Fruit fly (Drosophila melanogaster) whole organism, prepupa: ENCODE results near the gene ctp.

ENCODE experiments used
- CG10631 ChIP-seq: fragments of 200-800 bp; sonication (Bioruptor generic); optimal IDR thresholded peaks from 2 replicates; lab custom pipeline; 2016; ENCODE audit warnings: missing biosample characterization, missing genetic modification characterization
- CG10669 ChIP-seq: fragments of 200-800 bp; sonication (Bioruptor generic); optimal IDR thresholded peaks from 3 replicates; lab custom pipeline; 2018; ENCODE audit warnings: missing biosample characterization, mild to moderate bottlenecking, missing genetic modification characterization, moderate library complexity
- CG11902 ChIP-seq: fragments of 200-800 bp; sonication (Bioruptor generic); optimal IDR thresholded peaks from 3 replicates; lab custom pipeline; 2016; ENCODE audit warnings: missing biosample characterization, missing genetic modification characterization
- CG15336 ChIP-seq: fragments of 200-800 bp; sonication (Bioruptor generic); IDR thresholded peaks from 2 replicates; pipeline ENCODE4 v1.3.6; 2022; ENCODE audit warnings: missing biosample characterization, missing genetic modification characterization
- CG1621 ChIP-seq: fragments of 200-800 bp; sonication (Bioruptor generic); optimal IDR thresholded peaks from 3 replicates; lab custom pipeline; 2018; ENCODE audit warnings: missing biosample characterization, mild to moderate bottlenecking, missing genetic modification characterization
- CG3032 ChIP-seq: fragments of 200-800 bp; optimal IDR thresholded peaks from 2 replicates; lab custom pipeline; 2019; ENCODE audit warnings: missing biosample characterization, mild to moderate bottlenecking, missing genetic modification characterization, moderate library complexity
- CG31627 ChIP-seq: fragments of 200-800 bp; sonication (Bioruptor generic); optimal IDR thresholded peaks from 3 replicates; lab custom pipeline; 2016; ENCODE audit warnings: missing biosample characterization, missing genetic modification characterization
- CG32006 ChIP-seq: fragments of 200-800 bp; sonication (Bioruptor generic); optimal IDR thresholded peaks from 3 replicates; lab custom pipeline; 2017; ENCODE audit warnings: missing biosample characterization, mild to moderate bottlenecking, missing genetic modification characterization
- CG34406 ChIP-seq: fragments of 200-800 bp; sonication (Bioruptor generic); optimal IDR thresholded peaks from 3 replicates; lab custom pipeline; 2016; ENCODE audit warnings: missing biosample characterization, missing genetic modification characterization
- CG3919 ChIP-seq: fragments of 200-800 bp; sonication (Bioruptor generic); optimal IDR thresholded peaks from 3 replicates; lab custom pipeline; 2016; ENCODE audit warnings: missing biosample characterization, missing genetic modification characterization
- CG4318 ChIP-seq: fragments of 200-800 bp; sonication (Bioruptor generic); optimal IDR thresholded peaks from 3 replicates; lab custom pipeline; 2017; ENCODE audit warnings: missing biosample characterization, mild to moderate bottlenecking, missing genetic modification characterization
- CG6163 ChIP-seq: fragments of 200-800 bp; sonication (Bioruptor generic); IDR thresholded peaks from 3 replicates; pipeline ENCODE4 v1.3.6; 2022; ENCODE audit warnings: missing biosample characterization, missing genetic modification characterization
- CG6276 ChIP-seq: fragments of 200-800 bp; sonication (Bioruptor generic); optimal IDR thresholded peaks from 2 replicates; lab custom pipeline; 2017; ENCODE audit warnings: missing biosample characterization, mild to moderate bottlenecking, missing genetic modification characterization
- CG6792 ChIP-seq: fragments of 200-800 bp; sonication (Bioruptor generic); optimal IDR thresholded peaks from 3 replicates; lab custom pipeline; 2016; ENCODE audit warnings: missing biosample characterization, missing genetic modification characterization
- CG6854 ChIP-seq: fragments of 200-800 bp; sonication (Bioruptor generic); optimal IDR thresholded peaks from 2 replicates; lab custom pipeline; 2017; ENCODE audit warnings: missing biosample characterization, mild to moderate bottlenecking, missing genetic modification characterization
- CG8119 ChIP-seq: fragments of 200-800 bp; sonication (Bioruptor generic); IDR thresholded peaks from 3 replicates; pipeline ENCODE4 v1.3.6; 2022; ENCODE audit warnings: missing biosample characterization, missing genetic modification characterization
- CG8632 ChIP-seq: fragments of 200-800 bp; sonication (Bioruptor generic); optimal IDR thresholded peaks from 3 replicates; lab custom pipeline; 2016; ENCODE audit warnings: missing biosample characterization, missing genetic modification characterization
- CG9139 ChIP-seq: fragments of 200-800 bp; sonication (Bioruptor generic); optimal IDR thresholded peaks from 3 replicates; lab custom pipeline; 2017; ENCODE audit warnings: missing biosample characterization, mild to moderate bottlenecking, missing genetic modification characterization
- Eip75B ChIP-seq: fragments of 200-800 bp; sonication (Bioruptor generic); optimal IDR thresholded peaks from 3 replicates; lab custom pipeline; 2016; ENCODE audit warnings: missing biosample characterization, missing genetic modification characterization
- Eip78C ChIP-seq: fragments of 200-800 bp; sonication (Bioruptor generic); peaks from one replicate; lab custom pipeline; 2016; ENCODE audit warnings: missing biosample characterization, missing genetic modification characterization
- Eip93F ChIP-seq: fragments of 200-800 bp; sonication (Bioruptor generic); optimal IDR thresholded peaks from 2 replicates; lab custom pipeline; 2016; ENCODE audit warnings: missing biosample characterization, mild to moderate bottlenecking, missing genetic modification characterization
- Ets96B ChIP-seq: fragments of 200-800 bp; optimal IDR thresholded peaks from 2 replicates; lab custom pipeline; 2019; ENCODE audit warnings: missing biosample characterization, mild to moderate bottlenecking, missing genetic modification characterization, moderate library complexity
- Hr38 ChIP-seq: sonication (Bioruptor generic); optimal IDR thresholded peaks from 2 replicates; lab custom pipeline; 2016; ENCODE audit warnings: missing biosample characterization, missing genetic modification characterization
- Hr39 ChIP-seq: fragments of 200-800 bp; sonication (Bioruptor generic); optimal IDR thresholded peaks from 2 replicates; lab custom pipeline; 2016; ENCODE audit warnings: missing biosample characterization, missing genetic modification characterization
- Hr4 ChIP-seq: fragments of 200-800 bp; sonication (Bioruptor generic); optimal IDR thresholded peaks from 3 replicates; lab custom pipeline; 2016; ENCODE audit warnings: missing biosample characterization, missing genetic modification characterization
- Lpt ChIP-seq: fragments of 200-800 bp; sonication (Bioruptor generic); optimal IDR thresholded peaks from 3 replicates; lab custom pipeline; 2016; ENCODE audit warnings: missing biosample characterization, missing genetic modification characterization
- Met ChIP-seq: fragments of 200-800 bp; sonication (Bioruptor generic); optimal IDR thresholded peaks from 3 replicates; lab custom pipeline; 2016; ENCODE audit warnings: missing biosample characterization, missing genetic modification characterization
- OdsH ChIP-seq: fragments of 200-800 bp; sonication (Bioruptor generic); optimal IDR thresholded peaks from 3 replicates; lab custom pipeline; 2016; ENCODE audit warnings: missing biosample characterization, missing genetic modification characterization
- Smox ChIP-seq: fragments of 200-800 bp; sonication (Bioruptor generic); optimal IDR thresholded peaks from 3 replicates; lab custom pipeline; 2016; ENCODE audit warnings: missing biosample characterization, missing genetic modification characterization
- Sox102F ChIP-seq: fragments of 200-800 bp; sonication (Bioruptor generic); optimal IDR thresholded peaks from 2 replicates; lab custom pipeline; 2016; ENCODE audit warnings: missing biosample characterization, mild to moderate bottlenecking, missing genetic modification characterization
- Sox15 ChIP-seq: fragments of 200-800 bp; sonication (Bioruptor generic); optimal IDR thresholded peaks from 3 replicates; lab custom pipeline; 2016; ENCODE audit warnings: missing biosample characterization, missing genetic modification characterization
- achi ChIP-seq: fragments of 200-800 bp; sonication (Bioruptor generic); optimal IDR thresholded peaks from 3 replicates; lab custom pipeline; 2016; ENCODE audit warnings: missing biosample characterization, missing genetic modification characterization
- acj6 ChIP-seq: fragments of 200-800 bp; sonication (Bioruptor generic); optimal IDR thresholded peaks from 3 replicates; lab custom pipeline; 2016; ENCODE audit warnings: missing biosample characterization, missing genetic modification characterization
- cyc ChIP-seq: fragments of 200-800 bp; sonication (Bioruptor generic); optimal IDR thresholded peaks from 3 replicates; lab custom pipeline; 2016; ENCODE audit warnings: missing biosample characterization, missing genetic modification characterization
- dsx ChIP-seq: fragments of 200-800 bp; optimal IDR thresholded peaks from 3 replicates; lab custom pipeline; 2019; ENCODE audit warnings: missing biosample characterization, mild to moderate bottlenecking, missing genetic modification characterization, moderate library complexity; ENCODE audit not compliant: poor library complexity, severe bottlenecking
- eg ChIP-seq: fragments of 200-800 bp; sonication (Bioruptor generic); IDR thresholded peaks from 3 replicates; pipeline ENCODE4 v1.3.6; 2022; ENCODE audit warnings: missing biosample characterization, missing genetic modification characterization
- esn ChIP-seq: fragments of 200-800 bp; sonication (Bioruptor generic); optimal IDR thresholded peaks from 2 replicates; lab custom pipeline; 2016; ENCODE audit warnings: missing biosample characterization, mild to moderate bottlenecking, missing genetic modification characterization, moderate library complexity
- fd59A ChIP-seq: fragments of 200-800 bp; sonication (Bioruptor generic); optimal IDR thresholded peaks from 2 replicates; lab custom pipeline; 2017; ENCODE audit warnings: missing biosample characterization, mild to moderate bottlenecking, missing genetic modification characterization, missing genetic modification reagents
- lz ChIP-seq: fragments of 200-800 bp; sonication (Bioruptor generic); optimal IDR thresholded peaks from 3 replicates; lab custom pipeline; 2016; ENCODE audit warnings: missing biosample characterization, missing genetic modification characterization
- pdm3 ChIP-seq: fragments of 200-800 bp; sonication (Bioruptor generic); optimal IDR thresholded peaks from 3 replicates; lab custom pipeline; 2016; ENCODE audit warnings: missing biosample characterization, missing genetic modification characterization
- salr ChIP-seq, 2 experiments: fragments of 200-800 bp; sonication (Bioruptor generic); optimal IDR thresholded peaks; 3 replicates each; lab custom pipeline; 2016 to 2018; ENCODE audit warnings: missing biosample characterization in 2 of 2, missing genetic modification characterization in 2 of 2, mild to moderate bottlenecking in 1 of 2
- svp ChIP-seq: fragments of 200-800 bp; sonication (Bioruptor generic); peaks from one replicate; lab custom pipeline; 2016; ENCODE audit warnings: missing biosample characterization, missing genetic modification characterization

The ctp gene

DNA sequence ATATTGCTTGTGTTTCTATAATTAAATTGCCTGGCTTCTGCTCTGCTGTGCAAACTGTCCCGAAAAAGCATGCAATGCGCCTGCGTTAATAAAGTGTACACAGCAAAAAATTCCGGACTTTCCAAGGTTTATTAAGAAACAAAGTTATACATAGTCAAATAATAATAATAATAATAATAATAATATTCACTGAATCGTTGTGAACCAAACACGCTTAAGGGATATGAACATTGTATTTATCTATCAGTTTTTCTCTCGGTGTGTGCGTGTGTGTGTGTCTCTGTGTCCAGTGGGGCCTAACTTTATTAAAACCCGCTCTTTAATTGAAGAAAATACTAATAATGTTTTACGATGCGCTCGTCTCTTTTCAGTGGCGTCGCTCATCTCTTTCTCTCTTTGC, 3.6 kb downstream of the ctp start (continued):
- TF ChIP-seq lz (GFP tag; lab: Kevin White, UChicago) (no peak), CG3032 (tag; lab: Kevin White, UChicago) (peak; percentile 49), pdm3 (GFP tag; lab: Kevin White, UChicago) (peak; percentile 8), Sox15 (GFP tag; lab: Kevin White, UChicago) (no peak), eg (GFP tag; lab: Robert Waterston, UW) (peak; percentile 51; the same call in 1 of the 3 replicates), Met (GFP tag; lab: Kevin White, UChicago) (no peak), CG6276 (peak; percentile 14), CG11902 (GFP tag; lab: Kevin White, UChicago) (no peak)
- TF ChIP-seq, all 60 proteins: peak for 28

DNA sequence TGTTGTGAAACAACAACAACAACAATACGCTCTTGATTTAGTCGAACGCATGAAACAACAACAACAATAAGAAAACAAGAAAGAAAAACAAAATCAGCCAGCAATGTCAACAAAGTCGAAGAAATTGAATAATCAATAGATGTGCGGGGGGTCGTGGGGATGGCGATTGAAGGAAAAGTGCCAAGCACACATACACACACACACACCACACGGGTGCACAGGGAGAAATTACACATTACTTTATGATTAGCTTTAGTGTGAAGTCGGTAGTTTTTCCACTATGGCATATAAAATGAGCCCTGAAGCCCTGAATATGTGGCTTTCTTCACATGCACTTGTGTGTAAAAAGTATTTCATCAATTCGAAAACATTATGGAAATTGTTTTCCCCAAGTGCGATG, 5.4 kb downstream of the ctp start:
- TF ChIP-seq CG6163 (GFP tag; lab: Robert Waterston, UW): 0 out of 3 replicates have a peak, but pooled peaks have one; percentile 10
- no peak for TF ChIP-seq Hr38

DNA sequence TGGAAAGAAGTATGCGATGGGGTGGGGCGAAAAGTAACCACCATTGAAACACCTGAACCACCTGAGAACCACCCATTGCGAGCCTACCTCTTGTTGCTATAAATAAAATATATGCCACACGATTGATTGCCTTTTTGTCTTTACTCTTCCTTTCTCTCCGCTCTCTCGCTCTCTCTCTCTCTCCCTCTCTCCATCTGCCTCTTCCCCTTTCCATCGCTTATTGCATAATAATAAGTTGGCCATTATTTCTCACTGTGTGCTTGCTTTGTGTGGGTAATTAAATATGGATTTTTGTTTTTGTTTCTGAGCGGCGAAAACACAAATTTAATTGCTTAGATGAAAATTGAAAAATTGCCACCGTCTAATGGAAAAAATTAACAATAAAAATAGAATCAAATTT, 6.5 kb downstream of the ctp start:
- TF ChIP-seq CG6854 (GFP tag; lab: Kevin White, UChicago) (no peak), dsx (GFP tag; lab: Kevin White, UChicago) (no peak), Eip75B (GFP tag; lab: Kevin White, UChicago) (no peak), CG6276 (no peak), CG9139 (GFP tag; lab: Kevin White, UChicago) (no peak), Sox15 (GFP tag; lab: Kevin White, UChicago) (no peak), CG34406 (no peak), Eip78C (GFP tag; lab: Kevin White, UChicago) (no peak), CG3032 (tag; lab: Kevin White, UChicago) (no peak), Lpt (no peak), pdm3 (GFP tag; lab: Kevin White, UChicago) (no peak), fd59A (GFP tag; lab: Kevin White, UChicago) (no peak), CG6163 (GFP tag; lab: Robert Waterston, UW) (no peak), CG31627 (GFP tag; lab: Kevin White, UChicago) (no peak)

DNA sequence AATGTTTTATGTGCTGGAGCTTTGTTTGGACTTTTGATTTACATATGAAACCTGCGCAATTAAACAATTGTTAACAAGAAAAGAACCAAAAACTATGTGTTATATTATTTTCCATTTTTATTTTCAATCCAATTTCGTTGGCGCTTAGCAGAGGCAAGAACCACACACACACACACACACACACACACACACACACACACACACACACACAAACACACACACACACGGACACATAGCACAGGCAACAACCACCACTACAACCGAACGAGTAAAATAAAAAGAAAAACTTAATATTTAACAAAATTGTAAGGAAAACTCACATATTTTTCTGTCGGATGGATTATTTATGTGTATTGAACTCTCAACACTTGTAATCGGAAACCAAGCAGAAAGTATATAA, 11.8 kb downstream of the ctp start:
- TF ChIP-seq CG11902 (GFP tag; lab: Kevin White, UChicago): no peak
- TF ChIP-seq CG15336 (GFP tag; lab: Robert Waterston, UW): no peak
- TF ChIP-seq Sox102F (GFP tag; lab: Kevin White, UChicago): no peak
- TF ChIP-seq CG1621: no peak
- no peak for TF ChIP-seq Eip75B (GFP tag; lab: Kevin White, UChicago)
- no peak for TF ChIP-seq eg (GFP tag; lab: Robert Waterston, UW)
- TF ChIP-seq CG3032 (tag; lab: Kevin White, UChicago): no peak
- TF ChIP-seq salr (GFP tag; optimal IDR thresholded peaks at IDR 0.05; lab: Kevin White, UChicago): no peak
- TF ChIP-seq CG6163 (GFP tag; lab: Robert Waterston, UW): no peak
- TF ChIP-seq CG8632 (GFP tag; lab: Kevin White, UChicago): no peak

DNA sequence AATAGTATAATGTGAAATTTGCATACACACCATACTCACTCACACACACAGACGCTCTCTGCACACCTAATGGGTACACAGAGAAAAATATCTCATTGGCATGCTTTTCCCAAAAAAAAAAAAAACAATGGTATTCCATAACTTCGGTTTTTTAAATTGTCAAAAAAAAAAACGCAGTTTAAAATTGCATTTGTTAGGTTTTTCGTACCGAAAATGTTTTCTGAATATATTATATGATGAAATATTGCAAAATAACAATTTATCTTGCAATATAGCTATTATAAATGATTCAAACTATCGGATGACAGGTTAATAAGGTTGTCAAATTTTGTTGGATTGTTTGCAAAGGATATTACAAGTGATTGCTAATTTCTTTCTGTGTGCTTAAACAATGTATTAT, 12.2 kb downstream of the ctp start:
- TF ChIP-seq CG10631 (GFP tag; lab: Kevin White, UChicago) (peak; percentile 19), Met (GFP tag; lab: Kevin White, UChicago) (peak; percentile 24), CG32006 (GFP tag; lab: Kevin White, UChicago) (peak; percentile 23), Smox (GFP tag; lab: Kevin White, UChicago) (peak; percentile 30), CG10669 (GFP tag; lab: Kevin White, UChicago) (no peak), CG8119 (GFP tag; lab: Robert Waterston, UW) (peak; percentile 35; the same call in 2 of the 3 replicates), OdsH (GFP tag; lab: Kevin White, UChicago) (peak; percentile 3), CG3919 (peak; percentile 19), lz (GFP tag; lab: Kevin White, UChicago) (peak; percentile 17), achi (peak; percentile 16), cyc (GFP tag; lab: Kevin White, UChicago) (peak; percentile 20), CG6276 (no peak), CG34406 (peak; percentile 12), Hr39 (peak; percentile 17), Eip78C (GFP tag; lab: Kevin White, UChicago) (peak; percentile 65), Eip75B (GFP tag; lab: Kevin White, UChicago) (peak; percentile 47), CG4318 (no peak), esn (GFP tag; lab: Kevin White, UChicago) (peak; percentile 29), Eip93F (GFP tag; lab: Kevin White, UChicago) (no peak), svp (GFP tag; lab: Kevin White, UChicago) (peak; percentile 71), pdm3 (GFP tag; lab: Kevin White, UChicago) (peak; percentile 6), CG6792 (GFP tag; lab: Kevin White, UChicago) (peak; percentile 18), Ets96B (tag; lab: Kevin White, UChicago) (no peak), CG15336 (GFP tag; lab: Robert Waterston, UW) (peak; percentile 24; the same call in 1 of the 2 replicates), acj6 (GFP tag; lab: Kevin White, UChicago) (peak; percentile 19), Hr4 (GFP tag; lab: Kevin White, UChicago) (no peak)
